Worm (Caenorhabditis elegans): ENCODE results near the gene ZK1236.9.

DNA sequence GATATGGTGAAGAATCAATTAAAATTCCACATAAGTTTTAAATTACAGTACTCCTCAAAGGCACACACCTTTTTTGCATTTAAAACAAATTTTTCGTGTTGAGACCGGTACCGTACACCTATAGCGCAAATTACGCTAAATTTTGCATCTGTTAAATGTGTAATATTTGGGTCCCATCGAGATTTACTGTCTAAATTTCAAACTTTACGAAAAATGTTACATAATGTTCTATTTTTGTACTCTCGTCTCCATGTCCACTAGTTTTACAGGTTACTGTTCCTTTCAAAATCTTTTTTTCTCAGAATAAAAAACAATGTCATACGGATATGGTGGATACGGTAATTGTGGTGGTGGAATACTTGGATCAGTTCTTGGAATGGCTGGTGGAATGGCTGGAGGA is 36.6 kb downstream of the ZK1236.9 start, which contains the start of gene ZK353.2:
- TF ChIP-seq him-1 (tag; optimal IDR thresholded peaks at IDR 0.05): no peak
- no peak for TF ChIP-seq dao-5 (tag; optimal IDR thresholded peaks at IDR 0.05)
- no peak for TF ChIP-seq W03F9.2 (tag; optimal IDR thresholded peaks at IDR 0.05)
